Worm (Caenorhabditis elegans) whole organism, late embryonic: ENCODE results near the gene cls-1.

ENCODE experiments used
- F13H6.1 ChIP-seq: sonication (generic microtip); optimal IDR thresholded peaks from 2 replicates; lab custom pipeline; 2016; ENCODE audit warnings: missing genetic modification characterization, missing compliant biosample characterization
- Y22D7AL.16 ChIP-seq: sonication (generic microtip); optimal IDR thresholded peaks from 2 replicates; lab custom pipeline; 2016; ENCODE audit warnings: missing genetic modification characterization, missing compliant biosample characterization
- ceh-18 ChIP-seq: sonication (generic microtip); optimal IDR thresholded peaks from 2 replicates; lab custom pipeline; 2016; ENCODE audit warnings: missing genetic modification characterization, missing compliant biosample characterization
- ceh-22 ChIP-seq: sonication (generic microtip); optimal IDR thresholded peaks from 2 replicates; lab custom pipeline; 2017; ENCODE audit warnings: missing biosample characterization, missing genetic modification characterization
- ceh-24 ChIP-seq: sonication (generic microtip); optimal IDR thresholded peaks from 2 replicates; lab custom pipeline; 2016; ENCODE audit warnings: mild to moderate bottlenecking, missing genetic modification characterization, missing compliant biosample characterization
- ceh-48 ChIP-seq: sonication (generic microtip); optimal IDR thresholded peaks from 2 replicates; lab custom pipeline; 2016; ENCODE audit warnings: missing genetic modification characterization, inconsistent platforms, missing compliant biosample characterization
- ceh-9 ChIP-seq: sonication (generic microtip); optimal IDR thresholded peaks from 2 replicates; lab custom pipeline; 2016; ENCODE audit warnings: mild to moderate bottlenecking, missing genetic modification characterization, inconsistent platforms, missing compliant biosample characterization
- dve-1 ChIP-seq: sonication (generic microtip); optimal IDR thresholded peaks from 2 replicates; lab custom pipeline; 2017; ENCODE audit warnings: antibody characterized with exemption, mild to moderate bottlenecking, missing genetic modification characterization, missing compliant biosample characterization
- elt-2 ChIP-seq: sonication (generic microtip); optimal IDR thresholded peaks from 2 replicates; lab custom pipeline; 2016; ENCODE audit warnings: missing genetic modification reagents, missing genetic modification characterization, missing compliant biosample characterization
- ets-4 ChIP-seq: sonication (generic microtip); optimal IDR thresholded peaks from 2 replicates; lab custom pipeline; 2016; ENCODE audit warnings: missing genetic modification characterization, missing compliant biosample characterization
- eyg-1 ChIP-seq: sonication (generic microtip); optimal IDR thresholded peaks from 2 replicates; lab custom pipeline; 2016; ENCODE audit warnings: missing genotype, missing genetic modification characterization, missing compliant biosample characterization
- fkh-6 ChIP-seq: sonication (generic microtip); optimal IDR thresholded peaks from 2 replicates; lab custom pipeline; 2016; ENCODE audit warnings: missing genetic modification characterization, missing compliant biosample characterization
- gmeb-2 ChIP-seq: sonication (generic microtip); optimal IDR thresholded peaks from 2 replicates; lab custom pipeline; 2016; ENCODE audit warnings: missing genetic modification characterization, inconsistent platforms, missing compliant biosample characterization
- hlh-13 ChIP-seq: fragments of 200-800 bp; sonication (Bioruptor generic); optimal IDR thresholded peaks from 2 replicates; lab custom pipeline; 2018; ENCODE audit warnings: mild to moderate bottlenecking, missing genetic modification characterization, missing compliant biosample characterization
- hlh-6 ChIP-seq: sonication (generic microtip); optimal IDR thresholded peaks from 2 replicates; lab custom pipeline; 2016; ENCODE audit warnings: missing genotype, missing genetic modification characterization, missing compliant biosample characterization
- lim-6 ChIP-seq: sonication (generic microtip); optimal IDR thresholded peaks from 2 replicates; lab custom pipeline; 2016; ENCODE audit warnings: missing genetic modification characterization, missing compliant biosample characterization
- mec-3 ChIP-seq: sonication (generic microtip); optimal IDR thresholded peaks from 2 replicates; lab custom pipeline; 2016; ENCODE audit warnings: borderline replicate concordance, missing genetic modification characterization, missing compliant biosample characterization
- nfya-1 ChIP-seq: sonication (generic microtip); optimal IDR thresholded peaks from 2 replicates; lab custom pipeline; 2017; ENCODE audit warnings: missing genetic modification characterization, mild to moderate bottlenecking, missing compliant biosample characterization, antibody characterized with exemption, moderate library complexity
- nhr-11 ChIP-seq: fragments of 150-350 bp; optimal IDR thresholded peaks from 2 replicates; lab custom pipeline; 2014; ENCODE audit warnings: missing biosample characterization, missing genetic modification characterization
- pag-3 ChIP-seq: sonication (generic microtip); optimal IDR thresholded peaks from 2 replicates; lab custom pipeline; 2016; ENCODE audit warnings: missing compliant biosample characterization, missing genetic modification characterization, borderline replicate concordance
- pat-9 ChIP-seq: fragments of 200-800 bp; sonication (Bioruptor generic); optimal IDR thresholded peaks from 2 replicates; lab custom pipeline; 2018; ENCODE audit warnings: mild to moderate bottlenecking, missing genetic modification characterization, moderate library complexity, missing compliant biosample characterization
- pha-4 ChIP-seq: fragments of 150-350 bp; optimal IDR thresholded peaks from 2 replicates; lab custom pipeline; 2018; ENCODE audit warnings: missing biosample characterization, missing genetic modification reagents, missing genetic modification characterization
- rnt-1 ChIP-seq: sonication (generic microtip); optimal IDR thresholded peaks from 2 replicates; lab custom pipeline; 2016; ENCODE audit warnings: missing genetic modification characterization, missing compliant biosample characterization
- sdc-2 ChIP-seq: sonication (generic microtip); optimal IDR thresholded peaks from 2 replicates; lab custom pipeline; 2016; ENCODE audit warnings: missing genotype, missing genetic modification characterization, missing compliant biosample characterization
- sox-4 ChIP-seq: sonication (generic microtip); optimal IDR thresholded peaks from 2 replicates; lab custom pipeline; 2017; ENCODE audit warnings: mild to moderate bottlenecking, missing genetic modification characterization, inconsistent platforms, missing compliant biosample characterization
- syd-9 ChIP-seq: sonication (generic microtip); optimal IDR thresholded peaks from 2 replicates; lab custom pipeline; 2016; ENCODE audit warnings: mild to moderate bottlenecking, missing genetic modification characterization, moderate library complexity, missing compliant biosample characterization
- tbx-7 ChIP-seq: sonication (generic microtip); optimal IDR thresholded peaks from 2 replicates; lab custom pipeline; 2016; ENCODE audit warnings: missing genotype, missing genetic modification characterization, missing compliant biosample characterization
- ttx-3 ChIP-seq: sonication (generic microtip); optimal IDR thresholded peaks from 2 replicates; lab custom pipeline; 2016; ENCODE audit warnings: missing genetic modification reagents, missing genetic modification characterization, missing compliant biosample characterization
- unc-3 ChIP-seq, 2 experiments: fragments of 200-800 bp in 1 of 2; sonication (Bioruptor generic) in 1 of 2; sonication (generic microtip) in 1 of 2; conservative IDR thresholded peaks in 1 of 2; optimal IDR thresholded peaks in 1 of 2; 2 replicates each; pipeline versions ENCODE4 v1.3.6 to Lab custom; 2016 to 2022; ENCODE audit warnings: missing compliant biosample characterization in 2 of 2, missing genetic modification characterization in 2 of 2, missing genetic modification reagents in 1 of 2
- unc-42 ChIP-seq: sonication (generic microtip); optimal IDR thresholded peaks from 2 replicates; lab custom pipeline; 2016; ENCODE audit warnings: missing genotype, missing genetic modification characterization, missing compliant biosample characterization
- unc-55 ChIP-seq: sonication (generic microtip); optimal IDR thresholded peaks from 2 replicates; lab custom pipeline; 2017; ENCODE audit warnings: missing biosample characterization, missing genetic modification reagents, missing genetic modification characterization
- unc-86 ChIP-seq: sonication (generic microtip); optimal IDR thresholded peaks from 2 replicates; lab custom pipeline; 2016; ENCODE audit warnings: missing genetic modification characterization, missing compliant biosample characterization
- zip-5 ChIP-seq: sonication (generic microtip); optimal IDR thresholded peaks from 2 replicates; lab custom pipeline; 2016; ENCODE audit warnings: missing genetic modification characterization, missing compliant biosample characterization

cls-1 gene

ce11 chrIII:7535347-7535746 is 27.4 kb downstream of the cls-1 start:
- TF ChIP-seq ets-4 (tag; lab: Kevin White, UChicago) (no peak), nhr-11 (tag; lab: Kevin White, UChicago) (no peak), ceh-48 (tag; lab: Kevin White, UChicago) (no peak), syd-9 (tag; lab: Kevin White, UChicago) (no peak), lim-6 (no peak), fkh-6 (tag; lab: Kevin White, UChicago) (no peak), F13H6.1 (tag; lab: Kevin White, UChicago) (no peak), ceh-22 (tag; lab: Kevin White, UChicago) (no peak), eyg-1 (no peak), unc-3 (GFP tag; conservative IDR thresholded peaks at IDR 0.05; lab: Robert Waterston, UW) (no peak), unc-3 (tag; optimal IDR thresholded peaks at IDR 0.05; lab: Kevin White, UChicago) (no peak), hlh-6 (tag; lab: Kevin White, UChicago) (no peak), rnt-1 (tag; lab: Kevin White, UChicago) (no peak)

ce11 chrIII:7536559-7536958 is 28.6 kb downstream of the cls-1 start, which contains the start of gene lin-39:
lin-39 (minus strand) TSS chrIII:7536632.
- TF ChIP-seq sdc-2 (tag; lab: Kevin White, UChicago) (no peak), gmeb-2 (tag; lab: Kevin White, UChicago) (no peak), pag-3 (tag; lab: Kevin White, UChicago) (no peak), dve-1 (tag; lab: Kevin White, UChicago) (no peak), mec-3 (tag; lab: Kevin White, UChicago) (no peak), syd-9 (tag; lab: Kevin White, UChicago) (no peak), unc-86 (tag; lab: Kevin White, UChicago) (no peak), tbx-7 (tag; lab: Kevin White, UChicago) (no peak), hlh-13 (GFP tag; lab: Kevin White, UChicago) (no peak), F13H6.1 (tag; lab: Kevin White, UChicago) (no peak), hlh-6 (tag; lab: Kevin White, UChicago) (no peak), ttx-3 (tag; lab: Kevin White, UChicago) (no peak), ceh-48 (tag; lab: Kevin White, UChicago) (no peak), elt-2 (tag; lab: Kevin White, UChicago) (no peak), Y22D7AL.16 (no peak), sox-4 (tag; lab: Kevin White, UChicago) (no peak), ceh-18 (tag; lab: Kevin White, UChicago) (no peak), ceh-24 (no peak)
- TF ChIP-seq, all 69 proteins: peak for 0

- no peak for TF ChIP-seq pat-9 (tag; lab: Kevin White, UChicago)
- no peak for TF ChIP-seq pha-4 (tag; lab: Kevin White, UChicago)
- no peak for TF ChIP-seq zip-5 (tag; lab: Kevin White, UChicago)
- peak; percentile 94 for TF ChIP-seq elt-2 (tag; lab: Kevin White, UChicago)
- no peak for TF ChIP-seq unc-42 (tag; lab: Kevin White, UChicago)
Measured at ce11 chrIII:7542037-7542436, 34.1 kb downstream of the cls-1 start.

- TF ChIP-seq unc-55 (peak; percentile 80), ceh-18 (tag; lab: Kevin White, UChicago) (peak; percentile 6), ttx-3 (tag; lab: Kevin White, UChicago) (no peak)
Measured at ce11 chrIII:7544211-7544610, 36.2 kb downstream of the cls-1 start.

DNA sequence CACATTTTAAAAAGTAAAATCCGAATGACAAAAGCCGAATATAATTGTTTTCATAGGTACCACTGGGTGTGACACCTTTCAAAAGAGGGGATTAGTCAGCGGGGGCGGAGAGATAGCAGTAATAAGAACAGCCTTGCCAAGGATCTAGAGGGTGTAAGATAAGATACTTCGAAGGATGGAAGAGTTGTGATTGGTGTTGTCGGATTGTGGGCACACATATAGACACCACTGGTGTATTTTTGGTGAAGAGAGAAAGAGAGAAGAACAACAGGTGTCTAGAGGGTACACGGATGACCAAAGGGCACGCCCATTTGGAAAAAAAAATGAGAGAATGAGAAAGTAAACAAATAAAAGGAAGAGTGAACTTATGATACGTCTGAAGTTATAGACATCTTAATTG is 37.2 kb downstream of the cls-1 start:
- TF ChIP-seq unc-55 = peak; percentile 33
- TF ChIP-seq nfya-1 (tag; lab: Kevin White, UChicago) = peak; percentile 18
- peak; percentile 20 for TF ChIP-seq rnt-1 (tag; lab: Kevin White, UChicago)
- no peak for TF ChIP-seq ceh-9 (tag; lab: Kevin White, UChicago)
- TF ChIP-seq pat-9 (tag; lab: Kevin White, UChicago) = no peak
